Fruit fly (Drosophila melanogaster): ENCODE measurements around the gene Mvl.

- TF ChIP-seq CG8478 (optimal IDR thresholded peaks at IDR 0.05) (no peak), CTCF (optimal IDR thresholded peaks at IDR 0.05) (no peak)
Observed at dm6 chr3R:21073707-21074106, 13.1 kb upstream of the Mvl start, which contains the start of gene dmrt93B.
